Worm (Caenorhabditis elegans) whole organism, L3 larva: ENCODE results near the gene grl-17.

ENCODE experiments used
- R02D3.7 ChIP-seq: fragments of 150-350 bp; optimal IDR thresholded peaks from 2 replicates; lab custom pipeline; 2014; ENCODE audit warnings: missing biosample characterization, missing genetic modification characterization
- ZK546.5 ChIP-seq: sonication (generic microtip); optimal IDR thresholded peaks from 2 replicates; lab custom pipeline; 2017; ENCODE audit warnings: missing biosample characterization, missing genetic modification characterization
- ama-1 ChIP-seq: fragments of 150-350 bp; optimal IDR thresholded peaks from 2 replicates; lab custom pipeline; 2018
- ceh-82 ChIP-seq: fragments of 150-350 bp; optimal IDR thresholded peaks from 2 replicates; lab custom pipeline; 2014; ENCODE audit warnings: missing biosample characterization, missing genetic modification characterization
- ceh-9 ChIP-seq: sonication (generic microtip); optimal IDR thresholded peaks from 2 replicates; lab custom pipeline; 2018; ENCODE audit warnings: missing biosample characterization, missing genetic modification characterization
- egl-27 ChIP-seq: sonication (generic microtip); optimal IDR thresholded peaks from 4 replicates; lab custom pipeline; 2017; ENCODE audit warnings: missing biosample characterization, missing genetic modification reagents, missing genetic modification characterization
- egl-5 ChIP-seq: fragments of 150-350 bp; optimal IDR thresholded peaks from 2 replicates; lab custom pipeline; 2017; ENCODE audit warnings: missing biosample characterization, missing genetic modification reagents, missing genetic modification characterization, inconsistent platforms
- elt-2 ChIP-seq: sonication (generic microtip); optimal IDR thresholded peaks from 2 replicates; lab custom pipeline; 2016; ENCODE audit warnings: missing genetic modification reagents, mild to moderate bottlenecking, missing genetic modification characterization, missing compliant biosample characterization
- lin-15B ChIP-seq: fragments of 150-350 bp; optimal IDR thresholded peaks from 2 replicates; lab custom pipeline; 2014; ENCODE audit warnings: missing biosample characterization, missing genetic modification characterization
- lin-39 ChIP-seq: fragments of 150-350 bp; optimal IDR thresholded peaks from 2 replicates; lab custom pipeline; 2018; ENCODE audit warnings: missing biosample characterization, missing genetic modification reagents, missing genetic modification characterization
- nfya-1 ChIP-seq: sonication (generic microtip); optimal IDR thresholded peaks from 2 replicates; lab custom pipeline; 2017; ENCODE audit warnings: missing genetic modification characterization, mild to moderate bottlenecking, missing compliant biosample characterization, antibody characterized with exemption, moderate library complexity; ENCODE audit not compliant: insufficient read depth
- nhr-11 ChIP-seq: fragments of 150-350 bp; optimal IDR thresholded peaks from 2 replicates; lab custom pipeline; 2014; ENCODE audit warnings: missing biosample characterization, missing genetic modification characterization
- nhr-237 ChIP-seq: fragments of 150-350 bp; optimal IDR thresholded peaks from 2 replicates; lab custom pipeline; 2014; ENCODE audit warnings: missing biosample characterization, missing genetic modification characterization
- nhr-77 ChIP-seq: fragments of 150-350 bp; optimal IDR thresholded peaks from 2 replicates; lab custom pipeline; 2014; ENCODE audit warnings: missing biosample characterization, missing genetic modification characterization
- pha-4 ChIP-seq: fragments of 150-350 bp; optimal IDR thresholded peaks from 2 replicates; lab custom pipeline; 2014; ENCODE audit warnings: missing biosample characterization, missing genetic modification reagents, missing genetic modification characterization
- pqm-1 ChIP-seq: fragments of 150-350 bp; optimal IDR thresholded peaks from 2 replicates; lab custom pipeline; 2017; ENCODE audit warnings: missing biosample characterization, missing genetic modification characterization, inconsistent platforms
- skn-1 ChIP-seq: fragments of 150-350 bp; optimal IDR thresholded peaks from 2 replicates; lab custom pipeline; 2014; ENCODE audit warnings: missing biosample characterization, missing genetic modification characterization
- snpc-4 ChIP-seq: fragments of 150-350 bp; optimal IDR thresholded peaks from 2 replicates; lab custom pipeline; 2014; ENCODE audit warnings: missing biosample characterization, missing genetic modification characterization
- tbx-2 ChIP-seq: sonication (generic microtip); optimal IDR thresholded peaks from 2 replicates; lab custom pipeline; 2016; ENCODE audit warnings: mild to moderate bottlenecking, missing genetic modification characterization, missing compliant biosample characterization
- zag-1 ChIP-seq: fragments of 150-350 bp; optimal IDR thresholded peaks from 2 replicates; lab custom pipeline; 2014; ENCODE audit warnings: missing biosample characterization, missing genetic modification characterization

Gene grl-17

ce11 chrV:13523194-13523593, 40.5 kb downstream of the grl-17 start, which contains the start of gene R11G10.3:
Gene R11G10.3 (plus strand): TSS chrV:13523494.
- no peak for TF ChIP-seq R02D3.7 (tag; lab: Kevin White, UChicago)
- no peak for TF ChIP-seq egl-5 (tag; lab: Kevin White, UChicago)
- no peak for TF ChIP-seq ama-1
- no peak for TF ChIP-seq nfya-1 (tag; lab: Kevin White, UChicago)
- TF ChIP-seq lin-15B: no peak
- TF ChIP-seq ceh-82 (tag; lab: Kevin White, UChicago): no peak

- no peak for TF ChIP-seq nhr-237
- TF ChIP-seq elt-2 (tag; lab: Kevin White, UChicago): no peak
- TF ChIP-seq lin-39: no peak
- no peak for TF ChIP-seq pqm-1 (tag; lab: Kevin White, UChicago)
- no peak for TF ChIP-seq zag-1 (tag; lab: Kevin White, UChicago)
- TF ChIP-seq, all 47 proteins: peak for 0
Observed at ce11 chrV:13515115-13515514, 48.6 kb downstream of the grl-17 start, which contains the start of gene semi-1. Gene semi-1 (minus strand): TSS chrV:13515215.

- TF ChIP-seq ceh-9 (tag; lab: Kevin White, UChicago) (no peak), skn-1 (tag; lab: Kevin White, UChicago) (no peak), nfya-1 (tag; lab: Kevin White, UChicago) (no peak), nhr-11 (tag; lab: Kevin White, UChicago) (no peak), nhr-77 (tag; lab: Kevin White, UChicago) (no peak), egl-5 (tag; lab: Kevin White, UChicago) (no peak), zag-1 (tag; lab: Kevin White, UChicago) (no peak), ceh-82 (tag; lab: Kevin White, UChicago) (no peak), ZK546.5 (tag; lab: Kevin White, UChicago) (no peak), nhr-237 (no peak), egl-27 (tag; lab: Kevin White, UChicago) (no peak), snpc-4 (tag; lab: Kevin White, UChicago) (no peak), pha-4 (tag; lab: Kevin White, UChicago) (no peak), tbx-2 (tag; lab: Kevin White, UChicago) (no peak)
Observed at ce11 chrV:13512515-13512914, 51.2 kb downstream of the grl-17 start.
